Worm (Caenorhabditis elegans): ENCODE measurements around the gene srg-32.

DNA sequence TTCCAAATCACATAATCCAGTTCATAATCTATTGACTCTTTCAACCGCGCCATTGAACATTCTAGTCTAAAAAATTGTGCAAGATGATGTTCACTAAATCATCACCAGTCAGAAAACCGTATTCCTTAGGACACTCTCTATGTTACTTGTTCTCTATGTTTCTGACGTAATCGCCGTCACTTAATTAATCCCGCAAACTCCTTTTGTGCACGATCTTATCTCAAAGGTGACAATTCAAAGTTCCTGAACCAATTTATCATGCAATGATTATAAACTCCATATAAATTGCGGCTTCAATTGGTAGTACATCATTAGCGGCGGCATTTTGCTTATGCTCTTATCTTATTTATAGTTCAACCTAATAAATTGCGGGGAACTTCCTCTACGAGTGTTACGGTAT, 25.8 kb downstream of the srg-32 start:
- TF ChIP-seq mab-5 (tag; optimal IDR thresholded peaks at IDR 0.05) (no peak), nhr-10 (tag; optimal IDR thresholded peaks at IDR 0.05) (no peak), sma-3 (GFP tag; optimal IDR thresholded peaks at IDR 0.05) (no peak), nhr-129 (tag; optimal IDR thresholded peaks at IDR 0.05) (no peak)

Measured in whole organism, L2 larva.